Worm (Caenorhabditis elegans) whole organism, L3 larva: ENCODE results near the gene F40C5.1.
A peak's percentile ranks its signal among the peaks of the same experiment; 100 is the strongest.

Source experiments
- R02D3.7 ChIP-seq: fragments of 150-350 bp; optimal IDR thresholded peaks from 2 replicates; lab custom pipeline; 2014; ENCODE audit warnings: missing biosample characterization, missing genetic modification characterization
- ZK546.5 ChIP-seq: sonication (generic microtip); optimal IDR thresholded peaks from 2 replicates; lab custom pipeline; 2017; ENCODE audit warnings: missing biosample characterization, missing genetic modification characterization
- aly-2 ChIP-seq: fragments of 150-350 bp; optimal IDR thresholded peaks from 2 replicates; lab custom pipeline; 2014; ENCODE audit warnings: missing biosample characterization, missing genetic modification characterization
- ama-1 ChIP-seq: fragments of 150-350 bp; optimal IDR thresholded peaks from 2 replicates; lab custom pipeline; 2018
- ceh-16 ChIP-seq: sonication (generic microtip); optimal IDR thresholded peaks from 2 replicates; lab custom pipeline; 2017; ENCODE audit warnings: missing biosample characterization, missing genetic modification characterization
- ceh-28 ChIP-seq: fragments of 150-350 bp; optimal IDR thresholded peaks from 2 replicates; lab custom pipeline; 2014; ENCODE audit warnings: missing biosample characterization, missing genetic modification reagents, missing genetic modification characterization
- ceh-82 ChIP-seq: fragments of 150-350 bp; optimal IDR thresholded peaks from 2 replicates; lab custom pipeline; 2014; ENCODE audit warnings: missing biosample characterization, missing genetic modification characterization
- ceh-9 ChIP-seq: sonication (generic microtip); optimal IDR thresholded peaks from 2 replicates; lab custom pipeline; 2018; ENCODE audit warnings: missing biosample characterization, missing genetic modification characterization
- daf-12 ChIP-seq: fragments of 150-350 bp; optimal IDR thresholded peaks from 2 replicates; lab custom pipeline; 2014; ENCODE audit warnings: missing biosample characterization, missing genetic modification reagents, missing genetic modification characterization
- egl-27 ChIP-seq: sonication (generic microtip); optimal IDR thresholded peaks from 4 replicates; lab custom pipeline; 2017; ENCODE audit warnings: missing biosample characterization, missing genetic modification reagents, missing genetic modification characterization
- egl-5 ChIP-seq: fragments of 150-350 bp; optimal IDR thresholded peaks from 2 replicates; lab custom pipeline; 2017; ENCODE audit warnings: missing biosample characterization, missing genetic modification reagents, missing genetic modification characterization, inconsistent platforms
- elt-1 ChIP-seq: fragments of 150-350 bp; optimal IDR thresholded peaks from 2 replicates; lab custom pipeline; 2014; ENCODE audit warnings: missing biosample characterization, missing genetic modification characterization
- elt-2 ChIP-seq: sonication (generic microtip); optimal IDR thresholded peaks from 2 replicates; lab custom pipeline; 2016; ENCODE audit warnings: missing genetic modification reagents, mild to moderate bottlenecking, missing genetic modification characterization, missing compliant biosample characterization
- elt-3 ChIP-seq, 3 experiments: fragments of 150-350 bp in 1 of 3; sonication (generic microtip) in 2 of 3; optimal IDR thresholded peaks; 2 replicates in 2 of 3; 4 replicates in 1 of 3; lab custom pipeline; 2014 to 2017; ENCODE audit warnings: missing biosample characterization in 3 of 3, missing genetic modification characterization in 3 of 3
- eor-1 ChIP-seq, 2 experiments: fragments of 150-350 bp; optimal IDR thresholded peaks; 2 replicates each; lab custom pipeline; 2014 to 2018; ENCODE audit warnings: missing biosample characterization in 2 of 2, missing genetic modification characterization in 2 of 2
- fkh-10 ChIP-seq: sonication (generic microtip); optimal IDR thresholded peaks from 2 replicates; lab custom pipeline; 2017; ENCODE audit warnings: missing biosample characterization, missing genetic modification reagents, missing genetic modification characterization
- fkh-2 ChIP-seq: fragments of 150-350 bp; optimal IDR thresholded peaks from 2 replicates; lab custom pipeline; 2014; ENCODE audit warnings: missing biosample characterization, missing genetic modification reagents, missing genetic modification characterization
- fos-1 ChIP-seq: fragments of 150-350 bp; optimal IDR thresholded peaks from 2 replicates; lab custom pipeline; 2014; ENCODE audit warnings: missing biosample characterization, missing genetic modification characterization
- hmg-11 ChIP-seq: sonication (generic microtip); optimal IDR thresholded peaks from 2 replicates; lab custom pipeline; 2016; ENCODE audit warnings: missing genetic modification characterization, missing compliant biosample characterization
- jun-1 ChIP-seq: fragments of 150-350 bp; optimal IDR thresholded peaks from 2 replicates; lab custom pipeline; 2014; ENCODE audit warnings: missing biosample characterization, missing genetic modification reagents, missing genetic modification characterization
- lin-15B ChIP-seq: fragments of 150-350 bp; optimal IDR thresholded peaks from 2 replicates; lab custom pipeline; 2014; ENCODE audit warnings: missing biosample characterization, missing genetic modification characterization
- lin-39 ChIP-seq: fragments of 150-350 bp; optimal IDR thresholded peaks from 2 replicates; lab custom pipeline; 2018; ENCODE audit warnings: missing biosample characterization, missing genetic modification reagents, missing genetic modification characterization
- lsy-12 ChIP-seq: sonication (generic microtip); optimal IDR thresholded peaks from 2 replicates; lab custom pipeline; 2016; ENCODE audit warnings: mild to moderate bottlenecking, missing genetic modification characterization, missing compliant biosample characterization
- mdl-1 ChIP-seq: fragments of 150-350 bp; optimal IDR thresholded peaks from 2 replicates; lab custom pipeline; 2014; ENCODE audit warnings: missing biosample characterization, missing genetic modification characterization
- mml-1 ChIP-seq: fragments of 150-350 bp; sonication (generic microtip); optimal IDR thresholded peaks from 3 replicates; lab custom pipeline; 2014; ENCODE audit warnings: missing biosample characterization, missing genetic modification characterization
- nfya-1 ChIP-seq: sonication (generic microtip); optimal IDR thresholded peaks from 2 replicates; lab custom pipeline; 2017; ENCODE audit warnings: missing genetic modification characterization, mild to moderate bottlenecking, missing compliant biosample characterization, antibody characterized with exemption, moderate library complexity; ENCODE audit not compliant: insufficient read depth
- nhr-11 ChIP-seq: fragments of 150-350 bp; optimal IDR thresholded peaks from 2 replicates; lab custom pipeline; 2014; ENCODE audit warnings: missing biosample characterization, missing genetic modification characterization
- nhr-12 ChIP-seq: fragments of 150-350 bp; optimal IDR thresholded peaks from 2 replicates; lab custom pipeline; 2014; ENCODE audit warnings: missing biosample characterization, missing genetic modification characterization
- nhr-23 ChIP-seq: fragments of 150-350 bp; optimal IDR thresholded peaks from 2 replicates; lab custom pipeline; 2014; ENCODE audit warnings: missing biosample characterization, missing genetic modification reagents, missing genetic modification characterization
- nhr-237 ChIP-seq: fragments of 150-350 bp; optimal IDR thresholded peaks from 2 replicates; lab custom pipeline; 2014; ENCODE audit warnings: missing biosample characterization, missing genetic modification characterization
- nhr-25 ChIP-seq: sonication (generic microtip); optimal IDR thresholded peaks from 2 replicates; lab custom pipeline; 2017; ENCODE audit warnings: missing biosample characterization, missing genetic modification characterization
- nhr-28 ChIP-seq: fragments of 150-350 bp; optimal IDR thresholded peaks from 2 replicates; lab custom pipeline; 2014; ENCODE audit warnings: missing biosample characterization, missing genetic modification characterization
- nhr-43 ChIP-seq: sonication (generic microtip); optimal IDR thresholded peaks from 2 replicates; lab custom pipeline; 2016; ENCODE audit warnings: mild to moderate bottlenecking, missing genetic modification characterization, missing compliant biosample characterization; ENCODE audit not compliant: poor library complexity, severe bottlenecking
- nhr-67 ChIP-seq: fragments of 150-350 bp; optimal IDR thresholded peaks from 2 replicates; lab custom pipeline; 2014; ENCODE audit warnings: missing biosample characterization, missing genetic modification characterization
- nhr-76 ChIP-seq: fragments of 150-350 bp; sonication (generic microtip); optimal IDR thresholded peaks from 5 replicates; lab custom pipeline; 2014; ENCODE audit warnings: missing biosample characterization, missing genetic modification characterization
- nhr-77 ChIP-seq: fragments of 150-350 bp; optimal IDR thresholded peaks from 2 replicates; lab custom pipeline; 2014; ENCODE audit warnings: missing biosample characterization, missing genetic modification characterization
- pha-4 ChIP-seq: fragments of 150-350 bp; optimal IDR thresholded peaks from 2 replicates; lab custom pipeline; 2014; ENCODE audit warnings: missing biosample characterization, missing genetic modification reagents, missing genetic modification characterization
- pqm-1 ChIP-seq: fragments of 150-350 bp; optimal IDR thresholded peaks from 2 replicates; lab custom pipeline; 2017; ENCODE audit warnings: missing biosample characterization, missing genetic modification characterization, inconsistent platforms
- sea-2 ChIP-seq: fragments of 150-350 bp; sonication (generic microtip); optimal IDR thresholded peaks from 4 replicates; lab custom pipeline; 2014; ENCODE audit warnings: missing biosample characterization, missing genetic modification reagents, missing genetic modification characterization
- skn-1 ChIP-seq: fragments of 150-350 bp; optimal IDR thresholded peaks from 2 replicates; lab custom pipeline; 2014; ENCODE audit warnings: missing biosample characterization, missing genetic modification characterization
- snpc-4 ChIP-seq: fragments of 150-350 bp; optimal IDR thresholded peaks from 2 replicates; lab custom pipeline; 2014; ENCODE audit warnings: missing biosample characterization, missing genetic modification characterization
- tbx-2 ChIP-seq: sonication (generic microtip); optimal IDR thresholded peaks from 2 replicates; lab custom pipeline; 2016; ENCODE audit warnings: mild to moderate bottlenecking, missing genetic modification characterization, missing compliant biosample characterization
- unc-39 ChIP-seq: sonication (generic microtip); optimal IDR thresholded peaks from 4 replicates; lab custom pipeline; 2017; ENCODE audit warnings: missing biosample characterization, missing genetic modification characterization
- unc-62 ChIP-seq: fragments of 150-350 bp; sonication (generic microtip); optimal IDR thresholded peaks from 4 replicates; lab custom pipeline; 2014; ENCODE audit warnings: missing biosample characterization, missing genetic modification reagents, missing genetic modification characterization
- zag-1 ChIP-seq: fragments of 150-350 bp; optimal IDR thresholded peaks from 2 replicates; lab custom pipeline; 2014; ENCODE audit warnings: missing biosample characterization, missing genetic modification characterization
- ztf-11 ChIP-seq: fragments of 150-350 bp; optimal IDR thresholded peaks from 2 replicates; lab custom pipeline; 2014; ENCODE audit warnings: missing biosample characterization, missing genetic modification characterization
- ztf-4 ChIP-seq: fragments of 150-350 bp; optimal IDR thresholded peaks from 2 replicates; lab custom pipeline; 2014; ENCODE audit warnings: missing biosample characterization, missing genetic modification characterization

Gene F40C5.1

ce11 chrV:3579795-3580194 is 7.3 kb downstream of the F40C5.1 start:
- TF ChIP-seq skn-1 (tag; lab: Kevin White, UChicago) = no peak
- TF ChIP-seq ceh-28 (tag; lab: Kevin White, UChicago) = no peak
- TF ChIP-seq sea-2 (GFP tag; lab: Kevin White, UChicago) = no peak
- TF ChIP-seq eor-1 (tag; optimal IDR thresholded peaks at IDR 0.05; lab: Kevin White, UChicago) = no peak
- peak; percentile 60 for TF ChIP-seq nfya-1
- TF ChIP-seq tbx-2 (tag; lab: Kevin White, UChicago) = no peak
- no peak for TF ChIP-seq ZK546.5
- peak; percentile 45 for TF ChIP-seq ama-1 (lab: Kevin White, UChicago)
- no peak for TF ChIP-seq ceh-82
- TF ChIP-seq unc-39 = no peak
- no peak for TF ChIP-seq elt-3 (tag; optimal IDR thresholded peaks at IDR 0.05; lab: Kevin White, UChicago)
- no peak for TF ChIP-seq ceh-16 (tag; lab: Kevin White, UChicago)
- TF ChIP-seq zag-1 (tag; lab: Kevin White, UChicago) = no peak
- TF ChIP-seq nhr-76 = no peak
- TF ChIP-seq aly-2 (tag; lab: Kevin White, UChicago) = no peak
- peak; percentile 37 for TF ChIP-seq elt-2 (tag; lab: Kevin White, UChicago)
- TF ChIP-seq hmg-11 (tag; lab: Kevin White, UChicago) = peak; percentile 74
- no peak for TF ChIP-seq ztf-11
- TF ChIP-seq lsy-12 (tag; lab: Kevin White, UChicago) = no peak
- TF ChIP-seq fkh-2 (tag; lab: Kevin White, UChicago) = no peak
- TF ChIP-seq elt-1 (tag; lab: Kevin White, UChicago) = no peak
- no peak for TF ChIP-seq fos-1 (tag; lab: Kevin White, UChicago)
- no peak for TF ChIP-seq nhr-25 (tag; lab: Kevin White, UChicago)
- no peak for TF ChIP-seq pqm-1
- no peak for TF ChIP-seq daf-12 (tag; lab: Kevin White, UChicago)
- TF ChIP-seq egl-27 (tag; lab: Kevin White, UChicago) = no peak
- TF ChIP-seq nhr-237 = no peak
- peak; percentile 25 for TF ChIP-seq mdl-1 (tag; lab: Kevin White, UChicago)
- peak; percentile 36 for TF ChIP-seq lin-39 (tag; lab: Kevin White, UChicago)
- TF ChIP-seq ztf-4 (tag; lab: Kevin White, UChicago) = no peak
- TF ChIP-seq R02D3.7 (tag; lab: Kevin White, UChicago) = no peak
- no peak for TF ChIP-seq egl-5
- no peak for TF ChIP-seq jun-1 (tag; lab: Kevin White, UChicago)
- TF ChIP-seq nhr-67 (tag; lab: Kevin White, UChicago) = no peak
- TF ChIP-seq nhr-77 = no peak
- peak; percentile 63 for TF ChIP-seq pha-4
- TF ChIP-seq unc-62 (GFP tag; lab: Kevin White, UChicago) = no peak
- TF ChIP-seq ceh-9 (tag; lab: Kevin White, UChicago) = no peak
- peak; percentile 26 for TF ChIP-seq nhr-43 (tag; lab: Kevin White, UChicago)
- peak; percentile 50 for TF ChIP-seq nhr-23 (tag; lab: Kevin White, UChicago)
- peak; percentile 13 for TF ChIP-seq snpc-4
- no peak for TF ChIP-seq nhr-12 (tag; lab: Kevin White, UChicago)
- TF ChIP-seq mml-1 (tag; lab: Kevin White, UChicago) = no peak
- no peak for TF ChIP-seq fkh-10 (GFP tag; lab: Kevin White, UChicago)
- no peak for TF ChIP-seq nhr-28 (tag; lab: Kevin White, UChicago)
- peak; percentile 97 for TF ChIP-seq lin-15B (tag; lab: Kevin White, UChicago)
- TF ChIP-seq nhr-11 (tag; lab: Kevin White, UChicago) = no peak

ce11 chrV:3580385-3580784 is 7.9 kb downstream of the F40C5.1 start:
- TF ChIP-seq egl-5 (no peak), mdl-1 (tag; lab: Kevin White, UChicago) (no peak), ztf-4 (tag; lab: Kevin White, UChicago) (no peak), nhr-43 (tag; lab: Kevin White, UChicago) (no peak), pqm-1 (peak; percentile 60), elt-2 (tag; lab: Kevin White, UChicago) (peak; percentile 76), nhr-76 (no peak), pha-4 (peak; percentile 2), skn-1 (tag; lab: Kevin White, UChicago) (no peak), zag-1 (tag; lab: Kevin White, UChicago) (no peak), ZK546.5 (no peak)
